Worm (Caenorhabditis elegans): ENCODE measurements around the gene C16B8.3.

C16B8.3 gene

DNA sequence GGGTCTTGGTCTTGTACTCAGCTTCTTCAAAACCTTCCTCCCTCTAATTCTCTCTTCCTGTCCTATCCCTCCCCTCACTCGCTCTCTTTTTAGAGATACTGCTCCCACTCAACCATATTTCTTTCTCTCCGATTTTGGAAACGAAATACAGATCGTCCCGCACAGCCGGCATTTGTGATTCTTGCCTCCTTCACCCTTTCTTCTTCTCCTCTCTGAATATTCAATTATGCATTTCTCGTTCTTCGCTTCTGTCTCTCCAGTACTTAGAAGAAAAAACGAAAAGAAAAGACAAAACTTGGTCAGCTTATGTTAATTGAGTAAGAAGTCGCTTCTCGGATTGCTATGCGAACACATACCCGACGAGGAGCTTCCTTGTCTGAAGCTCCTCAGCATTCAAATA is 22.5 kb upstream of the C16B8.3 start:
- TF ChIP-seq nhr-27 (tag; optimal IDR thresholded peaks at IDR 0.05) (no peak), D2030.7 (GFP tag; IDR thresholded peaks at IDR 0.05) (no peak), ceh-58 (GFP tag; IDR thresholded peaks at IDR 0.05) (no peak)

DNA sequence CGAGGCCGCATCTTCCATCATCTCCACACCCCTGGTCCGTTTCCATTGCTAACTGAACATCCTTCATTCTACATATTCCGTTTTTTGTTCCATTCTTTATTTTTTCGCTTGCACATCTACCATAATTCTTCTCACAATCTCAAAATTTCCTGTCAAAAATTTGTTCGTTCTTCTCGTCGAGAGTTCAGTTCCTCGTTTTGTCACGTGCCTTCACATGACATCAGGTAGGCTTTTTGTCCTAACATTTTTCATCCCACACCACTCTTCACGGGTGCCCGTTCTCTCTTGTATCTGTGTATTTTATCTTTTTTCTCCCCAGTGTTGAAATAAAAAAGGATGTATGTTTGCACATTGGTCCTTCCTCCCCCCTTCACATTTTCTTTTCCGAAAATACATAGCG is 22.1 kb upstream of the C16B8.3 start:
- TF ChIP-seq cebp-1 (GFP tag; IDR thresholded peaks at IDR 0.05) (no peak), cebp-1 (tag; optimal IDR thresholded peaks at IDR 0.05) (peak; percentile 32), Y67H2A.10 (GFP tag; conservative IDR thresholded peaks at IDR 0.05) (no peak), bed-2 (GFP tag; IDR thresholded peaks at IDR 0.05) (no peak)

DNA sequence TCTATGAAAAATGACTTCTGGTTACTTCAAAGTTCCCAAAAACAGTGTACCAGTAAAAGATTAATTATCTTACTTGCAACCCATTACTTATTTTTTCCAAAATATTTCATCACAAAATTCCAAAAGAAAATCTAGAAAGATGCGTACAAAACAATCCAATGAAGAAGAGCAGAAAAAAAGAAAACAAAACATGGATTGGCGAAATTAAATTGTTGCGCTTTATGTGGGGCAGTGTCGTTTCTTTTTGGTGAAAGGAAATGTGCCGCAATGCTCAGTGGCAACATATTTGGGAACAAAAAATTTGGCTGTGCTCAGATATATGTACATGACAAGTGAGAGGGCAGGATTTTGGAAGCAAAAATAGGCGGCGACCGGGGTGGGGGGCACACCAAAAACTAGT is 20.1 kb upstream of the C16B8.3 start:
- TF ChIP-seq nhr-120 (GFP tag; IDR thresholded peaks at IDR 0.05) = no peak
- no peak for TF ChIP-seq nhr-90 (tag; optimal IDR thresholded peaks at IDR 0.05)

DNA sequence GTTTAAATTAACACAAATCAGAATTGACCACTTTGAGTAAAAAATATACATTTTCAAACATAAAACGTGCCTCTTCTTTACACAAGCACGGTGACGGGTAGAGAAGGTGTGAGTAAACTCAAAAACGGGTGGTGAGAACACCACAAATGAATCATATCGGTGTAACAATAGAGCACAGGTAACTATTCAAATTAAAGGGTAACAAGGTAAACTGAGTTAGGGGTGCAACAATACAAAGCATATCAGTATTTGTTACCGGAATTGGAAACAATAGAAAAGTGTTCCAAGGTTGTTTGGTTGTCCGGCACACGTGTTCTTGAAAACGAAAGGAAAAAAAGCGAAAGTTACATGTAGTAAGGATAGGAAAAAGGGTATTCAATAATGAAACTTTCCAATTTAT is 13.9 kb upstream of the C16B8.3 start:
- no peak for TF ChIP-seq egl-44 (GFP tag; IDR thresholded peaks at IDR 0.05)
- no peak for TF ChIP-seq unc-62 (GFP tag; optimal IDR thresholded peaks at IDR 0.05)
- TF ChIP-seq pbrm-1 (GFP tag; IDR thresholded peaks at IDR 0.05) = no peak
- no peak for TF ChIP-seq cebp-2 (GFP tag; IDR thresholded peaks at IDR 0.05)
- TF ChIP-seq mel-28 (tag; optimal IDR thresholded peaks at IDR 0.05; ENCODE audit: borderline replicate concordance) = no peak
- no peak for TF ChIP-seq ceh-58 (GFP tag; IDR thresholded peaks at IDR 0.05)

DNA sequence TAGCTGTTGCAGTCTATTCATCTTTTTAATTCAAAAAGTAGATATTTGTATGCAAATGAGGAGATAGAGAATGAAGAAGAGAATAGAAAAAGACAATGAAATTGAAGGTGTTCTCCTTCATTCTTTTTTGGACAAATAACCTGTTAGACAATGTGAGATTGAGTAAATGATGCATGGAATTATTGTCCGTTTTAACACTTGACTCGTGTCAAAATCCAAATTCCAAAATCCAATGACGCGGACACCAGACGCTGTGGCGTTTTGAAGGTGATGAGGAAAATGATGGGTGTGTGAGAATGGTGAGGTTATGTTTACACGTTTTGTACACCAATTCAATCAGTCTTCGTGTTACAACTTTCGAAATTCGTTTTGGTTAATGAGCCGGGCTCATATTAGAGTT is 10.7 kb upstream of the C16B8.3 start:
- TF ChIP-seq ztf-25 (GFP tag; IDR thresholded peaks at IDR 0.05) (no peak), madf-10 (tag; optimal IDR thresholded peaks at IDR 0.05) (no peak), madf-3 (GFP tag; IDR thresholded peaks at IDR 0.05) (no peak), cebp-2 (GFP tag; IDR thresholded peaks at IDR 0.05) (no peak), nhr-80 (tag; optimal IDR thresholded peaks at IDR 0.05) (no peak), gei-17 (GFP tag; optimal IDR thresholded peaks at IDR 0.05) (no peak), pha-4 (tag; optimal IDR thresholded peaks at IDR 0.05) (no peak), rpc-1 (optimal IDR thresholded peaks at IDR 0.05) (no peak), rpc-1 (tag; optimal IDR thresholded peaks at IDR 0.05) (no peak), attf-3 (GFP tag; conservative IDR thresholded peaks at IDR 0.05) (no peak), snpc-3.4 (tag; optimal IDR thresholded peaks at IDR 0.05) (no peak), madf-8 (GFP tag; conservative IDR thresholded peaks at IDR 0.05) (no peak), sptf-2 (GFP tag; optimal IDR thresholded peaks at IDR 0.05) (no peak)

DNA sequence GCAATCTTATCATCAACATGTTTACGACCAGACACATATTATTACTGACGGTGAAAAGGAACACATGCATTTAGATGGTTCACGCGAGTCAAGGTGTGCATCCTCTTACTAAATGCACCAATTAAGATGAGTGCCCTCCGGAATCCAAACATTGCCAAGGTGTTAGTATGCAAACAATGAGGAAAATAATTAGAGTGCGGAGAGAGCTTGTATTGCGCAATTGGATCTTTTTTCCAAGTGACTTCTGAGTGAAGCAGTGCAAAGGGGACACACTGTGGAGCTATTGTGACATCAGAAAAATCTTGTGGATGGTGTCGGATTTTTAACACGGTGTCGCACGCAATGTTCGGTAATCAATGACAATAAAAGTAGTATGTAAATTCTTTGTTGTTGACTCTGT is 8.8 kb upstream of the C16B8.3 start:
- TF ChIP-seq ztf-3 (GFP tag; optimal IDR thresholded peaks at IDR 0.05) (no peak), mcd-1 (GFP tag; IDR thresholded peaks at IDR 0.05) (no peak), Y53G8AR.9 (GFP tag; conservative IDR thresholded peaks at IDR 0.05) (no peak), zfh-2 (GFP tag; conservative IDR thresholded peaks at IDR 0.05) (no peak), gei-17 (GFP tag; optimal IDR thresholded peaks at IDR 0.05) (no peak), ccch-3 (GFP tag; optimal IDR thresholded peaks at IDR 0.05) (no peak), dpl-1 (GFP tag; optimal IDR thresholded peaks at IDR 0.05) (no peak), lin-35 (GFP tag; optimal IDR thresholded peaks at IDR 0.05) (no peak), ceh-100 (GFP tag; IDR thresholded peaks at IDR 0.05) (no peak), ceh-91 (GFP tag; IDR thresholded peaks at IDR 0.05) (no peak), tbp1 (GFP tag; optimal IDR thresholded peaks at IDR 0.05) (no peak), B0035.1 (tag; optimal IDR thresholded peaks at IDR 0.05) (no peak)

Measured in whole organism, young adult.